Fruit fly (Drosophila melanogaster) whole organism, wandering third instar larva: Measurements from ENCODE around the gene Calx.
A peak's percentile ranks its signal among the peaks of the same experiment; 100 is the strongest.

Experiments used
- Abd-B ChIP-seq: fragments of >200 bp; optimal IDR thresholded peaks from 2 replicates; lab custom pipeline; 2017; ENCODE audit warnings: missing biosample characterization, missing genetic modification characterization
- CG32264 ChIP-seq: fragments of 200-800 bp; sonication (Bioruptor generic); optimal IDR thresholded peaks from 2 replicates; lab custom pipeline; 2016; ENCODE audit warnings: missing biosample characterization, missing genetic modification characterization
- CG9705 ChIP-seq: fragments of 200-800 bp; sonication (Bioruptor generic); optimal IDR thresholded peaks from 2 replicates; lab custom pipeline; 2018; ENCODE audit warnings: missing biosample characterization, mild to moderate bottlenecking, missing genetic modification characterization
- CrebA ChIP-seq: fragments of 200-800 bp; sonication (Bioruptor generic); optimal IDR thresholded peaks from 2 replicates; lab custom pipeline; 2016; ENCODE audit warnings: missing biosample characterization, mild to moderate bottlenecking, missing genetic modification characterization, borderline replicate concordance
- Dfd ChIP-seq: fragments of >200 bp; optimal IDR thresholded peaks from 2 replicates; lab custom pipeline; 2017; ENCODE audit warnings: missing biosample characterization, missing genetic modification characterization
- Dif ChIP-seq: fragments of 200-275, 200-300 bp; sonication (Bioruptor generic); optimal IDR thresholded peaks from 2 replicates; lab custom pipeline; 2018; ENCODE audit warnings: missing biosample characterization, missing genetic modification characterization; ENCODE audit not compliant: partially characterized antibody
- GATAd ChIP-seq: sonication (Bioruptor generic); optimal IDR thresholded peaks from 2 replicates; lab custom pipeline; 2016; ENCODE audit warnings: missing biosample characterization, missing genetic modification characterization
- HLH106 ChIP-seq: fragments of 200-800 bp; optimal IDR thresholded peaks from 3 replicates; lab custom pipeline; 2019; ENCODE audit warnings: missing biosample characterization, mild to moderate bottlenecking, missing genetic modification characterization, moderate library complexity
- Hnf4 ChIP-seq: fragments of 200-800 bp; sonication (Bioruptor generic); optimal IDR thresholded peaks from 2 replicates; lab custom pipeline; 2016; ENCODE audit warnings: missing biosample characterization, mild to moderate bottlenecking, missing genetic modification characterization
- Hr78 ChIP-seq: fragments of >200 bp; optimal IDR thresholded peaks from 2 replicates; lab custom pipeline; 2017; ENCODE audit warnings: missing biosample characterization, missing genetic modification characterization
- Hr83 ChIP-seq: fragments of 200-300 bp; sonication (Bioruptor generic); optimal IDR thresholded peaks from 2 replicates; lab custom pipeline; 2016; ENCODE audit warnings: missing biosample characterization, mild to moderate bottlenecking, missing genetic modification characterization, moderate library complexity; ENCODE audit not compliant: poor library complexity, severe bottlenecking
- Jra ChIP-seq: sonication (Bioruptor generic); optimal IDR thresholded peaks from 2 replicates; lab custom pipeline; 2016; ENCODE audit warnings: missing biosample characterization, missing genetic modification characterization
- Mio ChIP-seq: sonication (Bioruptor generic); optimal IDR thresholded peaks from 2 replicates; lab custom pipeline; 2016; ENCODE audit warnings: missing biosample characterization, missing genetic modification characterization
- Myc ChIP-seq: fragments of >200 bp; optimal IDR thresholded peaks from 2 replicates; lab custom pipeline; 2017
- N ChIP-seq: fragments of >200 bp; optimal IDR thresholded peaks from 2 replicates; lab custom pipeline; 2018; ENCODE audit warnings: missing biosample characterization, missing external identifiers, missing genetic modification characterization
- OdsH ChIP-seq: fragments of 200-800 bp; sonication (Bioruptor generic); optimal IDR thresholded peaks from 2 replicates; lab custom pipeline; 2016; ENCODE audit warnings: missing biosample characterization, mild to moderate bottlenecking, missing genetic modification characterization
- Rel ChIP-seq, 2 experiments: fragments of 200-800 bp; sonication (Bioruptor generic) in 1 of 2; optimal IDR thresholded peaks; 2 replicates in 1 of 2; 3 replicates in 1 of 2; lab custom pipeline; 2016 to 2019; ENCODE audit warnings: mild to moderate bottlenecking in 2 of 2, missing biosample characterization in 2 of 2, missing genetic modification characterization in 2 of 2, moderate library complexity in 1 of 2
- Sp1 ChIP-seq: fragments of 200-800 bp; sonication (Bioruptor generic); optimal IDR thresholded peaks from 3 replicates; lab custom pipeline; 2019; ENCODE audit warnings: missing biosample characterization, mild to moderate bottlenecking, missing genetic modification characterization, moderate library complexity
- Vsx2 ChIP-seq: fragments of 200-300, 225-300 bp; sonication (Bioruptor generic); optimal IDR thresholded peaks from 2 replicates; lab custom pipeline; 2018; ENCODE audit warnings: missing biosample characterization, missing genetic modification characterization; ENCODE audit not compliant: partially characterized antibody
- br ChIP-seq: fragments of 200-800 bp; sonication (Bioruptor generic); optimal IDR thresholded peaks from 2 replicates; lab custom pipeline; 2016; ENCODE audit warnings: missing biosample characterization, missing genetic modification characterization
- brk ChIP-seq: fragments of 200-800 bp; sonication (Bioruptor generic); optimal IDR thresholded peaks from 2 replicates; lab custom pipeline; 2016; ENCODE audit warnings: missing biosample characterization, mild to moderate bottlenecking, missing genetic modification characterization
- dl ChIP-seq, 2 experiments: fragments of 175-275, 200-275 bp in 1 of 2; fragments of 200-275 bp in 1 of 2; sonication (Bioruptor generic); optimal IDR thresholded peaks; lab custom pipeline; 2018; ENCODE audit warnings: mild to moderate bottlenecking in 2 of 2, missing biosample characterization in 2 of 2, missing genetic modification characterization in 2 of 2, moderate library complexity in 2 of 2; ENCODE audit not compliant: partially characterized antibody in 2 of 2, insufficient read depth in 1 of 2
- dmrt93B ChIP-seq: fragments of 200-800 bp; sonication (Bioruptor generic); optimal IDR thresholded peaks from 2 replicates; lab custom pipeline; 2018; ENCODE audit warnings: missing biosample characterization, mild to moderate bottlenecking, missing genetic modification characterization
- dsf ChIP-seq: sonication (Bioruptor generic); optimal IDR thresholded peaks from 2 replicates; lab custom pipeline; 2016; ENCODE audit warnings: missing biosample characterization, missing genetic modification characterization, borderline replicate concordance
- ey ChIP-seq: fragments of 200-800 bp; sonication (Bioruptor generic); optimal IDR thresholded peaks from 2 replicates; lab custom pipeline; 2016; ENCODE audit warnings: missing biosample characterization, missing genetic modification characterization
- foxo ChIP-seq, 2 experiments: fragments of 200-800 bp; sonication (Bioruptor generic); optimal IDR thresholded peaks; 2 replicates in 1 of 2; 3 replicates in 1 of 2; lab custom pipeline; 2016 to 2017; ENCODE audit warnings: missing biosample characterization in 2 of 2, missing genetic modification characterization in 2 of 2
- fru ChIP-seq: fragments of 200-800 bp; sonication (Bioruptor generic); optimal IDR thresholded peaks from 3 replicates; lab custom pipeline; 2016; ENCODE audit warnings: missing biosample characterization, mild to moderate bottlenecking, missing genetic modification characterization
- h ChIP-seq: fragments of 200-800 bp; sonication (Bioruptor generic); optimal IDR thresholded peaks from 3 replicates; lab custom pipeline; 2016; ENCODE audit warnings: missing biosample characterization, mild to moderate bottlenecking, missing genetic modification characterization
- jim ChIP-seq: fragments of 175-275, 200-325 bp; sonication (Bioruptor generic); optimal IDR thresholded peaks from 2 replicates; lab custom pipeline; 2016; ENCODE audit warnings: missing biosample characterization, mild to moderate bottlenecking, missing genetic modification characterization
- lola ChIP-seq: fragments of >200 bp; optimal IDR thresholded peaks from 2 replicates; lab custom pipeline; 2017; ENCODE audit warnings: missing biosample characterization, missing genetic modification characterization
- pan ChIP-seq: fragments of >200 bp; optimal IDR thresholded peaks from 2 replicates; lab custom pipeline; 2017
- psq ChIP-seq: fragments of 200-800 bp; sonication (Bioruptor generic); optimal IDR thresholded peaks from 3 replicates; lab custom pipeline; 2017; ENCODE audit warnings: missing biosample characterization, mild to moderate bottlenecking, missing genetic modification characterization, moderate library complexity
- rgr ChIP-seq: fragments of 200-800 bp; sonication (Bioruptor generic); optimal IDR thresholded peaks from 3 replicates; lab custom pipeline; 2016; ENCODE audit warnings: missing biosample characterization, mild to moderate bottlenecking, missing genetic modification characterization
- sage ChIP-seq: fragments of 200-800 bp; sonication (Bioruptor generic); optimal IDR thresholded peaks from 2 replicates; lab custom pipeline; 2016; ENCODE audit warnings: missing biosample characterization, mild to moderate bottlenecking, missing genetic modification characterization
- sv ChIP-seq: fragments of 200-800 bp; sonication (Bioruptor generic); optimal IDR thresholded peaks from 3 replicates; lab custom pipeline; 2016; ENCODE audit warnings: missing biosample characterization, missing genetic modification characterization
- tai ChIP-seq: sonication (Bioruptor generic); optimal IDR thresholded peaks from 2 replicates; lab custom pipeline; 2016; ENCODE audit warnings: missing biosample characterization, missing genetic modification characterization
- usp ChIP-seq: fragments of >200 bp; optimal IDR thresholded peaks from 2 replicates; lab custom pipeline; 2017; ENCODE audit warnings: missing biosample characterization, missing genetic modification characterization
- woc ChIP-seq: sonication (Bioruptor generic); optimal IDR thresholded peaks from 2 replicates; lab custom pipeline; 2016; ENCODE audit warnings: missing biosample characterization, mild to moderate bottlenecking, missing genetic modification characterization

Gene Calx

dm6 chr3R:20956875-20957874, 20.8 kb upstream of the Calx start:
- peak; percentile 79 for TF ChIP-seq h (GFP tag; lab: Kevin White, UChicago)
- no peak for TF ChIP-seq lola (GFP tag; lab: Kevin White, UChicago)
- no peak for TF ChIP-seq Mio (GFP tag; lab: Kevin White, UChicago)
- TF ChIP-seq dl (GFP tag; optimal IDR thresholded peaks at IDR 0.05; lab: Kevin White, UChicago; ENCODE audit: insufficient read depth in 1 of 2, partially characterized antibody in 2 of 2) = peak; percentile 52 to 85
- peak; percentile 75 for TF ChIP-seq CG9705 (GFP tag; lab: Kevin White, UChicago)
- peak; percentile 34 for TF ChIP-seq Rel (GFP tag; optimal IDR thresholded peaks at IDR 0.05; lab: Kevin White, UChicago)
- peak; percentile 70 for TF ChIP-seq Rel (tag; optimal IDR thresholded peaks at IDR 0.05; lab: Kevin White, UChicago)
- no peak for TF ChIP-seq Abd-B (GFP tag; lab: Kevin White, UChicago)
- no peak for TF ChIP-seq GATAd (GFP tag; lab: Kevin White, UChicago)
- TF ChIP-seq Dif (GFP tag; lab: Kevin White, UChicago) = peak; percentile 82
- TF ChIP-seq pan (lab: Kevin White, UChicago) = no peak
- peak; percentile 83 for TF ChIP-seq rgr (GFP tag; lab: Kevin White, UChicago)
- TF ChIP-seq dsf = peak; percentile 18
- TF ChIP-seq Myc (lab: Kevin White, UChicago) = no peak
- peak; percentile 53 to 87 for TF ChIP-seq foxo (GFP tag; optimal IDR thresholded peaks at IDR 0.05; lab: Kevin White, UChicago)
- peak; percentile 71 for TF ChIP-seq Jra (GFP tag; lab: Kevin White, UChicago)
- no peak for TF ChIP-seq usp (GFP tag; lab: Kevin White, UChicago)
- peak; percentile 78 for TF ChIP-seq Hr83 (GFP tag; lab: Kevin White, UChicago)
- TF ChIP-seq ey (GFP tag; lab: Kevin White, UChicago) = peak; percentile 83
- peak; percentile 81 for TF ChIP-seq br (GFP tag; lab: Kevin White, UChicago)
- peak; percentile 82 for TF ChIP-seq sv
- peak; percentile 93 for TF ChIP-seq fru (GFP tag; lab: Kevin White, UChicago)
- peak; percentile 81 for TF ChIP-seq brk
- peak; percentile 86 for TF ChIP-seq HLH106 (tag; lab: Kevin White, UChicago)
- peak; percentile 32 for TF ChIP-seq sage (GFP tag; lab: Kevin White, UChicago)
- TF ChIP-seq Dfd = no peak
- TF ChIP-seq Hnf4 (GFP tag; lab: Kevin White, UChicago) = peak; percentile 57
- TF ChIP-seq OdsH (GFP tag; lab: Kevin White, UChicago) = peak; percentile 87
- peak; percentile 88 for TF ChIP-seq Sp1 (GFP tag; lab: Kevin White, UChicago)
- TF ChIP-seq CrebA (GFP tag; lab: Kevin White, UChicago) = no peak
- TF ChIP-seq CG32264 (GFP tag; lab: Kevin White, UChicago) = peak; percentile 44
- TF ChIP-seq N (GFP tag; lab: Kevin White, UChicago) = no peak
- TF ChIP-seq Hr78 = no peak
- TF ChIP-seq Vsx2 (GFP tag; lab: Kevin White, UChicago) = peak; percentile 61
- TF ChIP-seq psq (GFP tag; lab: Kevin White, UChicago) = peak; percentile 83
- TF ChIP-seq tai (GFP tag; lab: Kevin White, UChicago) = peak; percentile 80
- TF ChIP-seq woc (GFP tag; lab: Kevin White, UChicago) = peak; percentile 75
- TF ChIP-seq dmrt93B (GFP tag; lab: Kevin White, UChicago) = peak; percentile 80
- no peak for TF ChIP-seq jim (GFP tag; lab: Kevin White, UChicago)
